Worm (Caenorhabditis elegans) whole organism, young adult: ENCODE measurements around the gene F22E12.1.

ENCODE experiments used
- F10E7.11 ChIP-seq: sonication (generic microtip); optimal IDR thresholded peaks from 2 replicates; lab custom pipeline; 2017; ENCODE audit warnings: mild to moderate bottlenecking, missing genetic modification characterization, moderate library complexity, missing compliant biosample characterization
- F39B2.1 ChIP-seq: fragments of 200-800 bp; sonication (Bioruptor generic); IDR thresholded peaks from 2 replicates; pipeline ENCODE4 v1.3.6; 2022; ENCODE audit warnings: missing genetic modification reagents, missing genetic modification characterization, missing compliant biosample characterization
- F57A8.1 ChIP-seq: fragments of 200-800 bp; sonication (Bioruptor generic); optimal IDR thresholded peaks from 2 replicates; lab custom pipeline; 2018; ENCODE audit warnings: mild to moderate bottlenecking, missing genetic modification characterization, moderate library complexity, missing compliant biosample characterization
- Y79H2A.3 ChIP-seq: fragments of 200-800 bp; sonication (Bioruptor generic); conservative IDR thresholded peaks from 2 replicates; pipeline ENCODE4 v1.3.6; 2022; ENCODE audit warnings: missing genetic modification reagents, missing genetic modification characterization, missing compliant biosample characterization
- ama-1 ChIP-seq, 3 experiments: fragments of 150-350 bp in 1 of 3; sonication (generic microtip) in 2 of 3; optimal IDR thresholded peaks; 2 replicates each; lab custom pipeline; 2014 to 2018; ENCODE audit warnings: missing biosample characterization in 2 of 3, missing genetic modification characterization in 2 of 3, missing genetic modification reagents in 2 of 3
- dox-1 ChIP-seq: fragments of 200-800 bp; sonication (Bioruptor generic); IDR thresholded peaks from 2 replicates; pipeline ENCODE4 v1.3.6; 2022; ENCODE audit warnings: missing genetic modification reagents, missing genetic modification characterization, missing compliant biosample characterization
- hsf-1 ChIP-seq: fragments of 200-800 bp; sonication (Bioruptor generic); IDR thresholded peaks from 2 replicates; pipeline ENCODE4 v1.3.6; 2022; ENCODE audit warnings: missing genetic modification reagents, missing genetic modification characterization, missing compliant biosample characterization
- let-526 ChIP-seq: fragments of 200-800 bp; sonication (Bioruptor generic); IDR thresholded peaks from 2 replicates; pipeline ENCODE4 v1.3.6; 2022; ENCODE audit warnings: missing genetic modification reagents, missing genetic modification characterization, missing compliant biosample characterization
- madf-8 ChIP-seq: fragments of 200-800 bp; sonication (Bioruptor generic); conservative IDR thresholded peaks from 2 replicates; pipeline ENCODE4 v1.3.6; 2022; ENCODE audit warnings: missing genetic modification reagents, missing genetic modification characterization, missing compliant biosample characterization
- mcd-1 ChIP-seq: fragments of 200-800 bp; sonication (Bioruptor generic); IDR thresholded peaks from 2 replicates; pipeline ENCODE4 v1.3.6; 2022; ENCODE audit warnings: missing genetic modification reagents, missing genetic modification characterization, missing compliant biosample characterization
- nfya-1 ChIP-seq: sonication (generic microtip); optimal IDR thresholded peaks from 2 replicates; lab custom pipeline; 2017; ENCODE audit warnings: antibody characterized with exemption, missing compliant biosample characterization, missing genetic modification characterization, borderline replicate concordance; ENCODE audit not compliant: insufficient read depth
- tlf-1 ChIP-seq: fragments of 200-800 bp; sonication (Bioruptor generic); optimal IDR thresholded peaks from 2 replicates; lab custom pipeline; 2018; ENCODE audit warnings: mild to moderate bottlenecking, missing genetic modification characterization, missing compliant biosample characterization

- no peak for TF ChIP-seq dox-1 (GFP tag; lab: Robert Waterston, UW)
- no peak for TF ChIP-seq Y79H2A.3 (GFP tag; lab: Robert Waterston, UW)
- TF ChIP-seq ama-1 (optimal IDR thresholded peaks at IDR 0.05; lab: Kevin White, UChicago), result no peak
- no peak for TF ChIP-seq ama-1 (GFP tag; optimal IDR thresholded peaks at IDR 0.05; lab: Kevin White, UChicago)
- TF ChIP-seq F39B2.1 (GFP tag; lab: Robert Waterston, UW), result no peak
- no peak for TF ChIP-seq mcd-1 (GFP tag; lab: Robert Waterston, UW)
- no peak for TF ChIP-seq madf-8 (GFP tag; lab: Robert Waterston, UW)
- no peak for TF ChIP-seq nfya-1 (tag; lab: Kevin White, UChicago)
- TF ChIP-seq hsf-1 (GFP tag; lab: Robert Waterston, UW), result no peak
- TF ChIP-seq F57A8.1 (GFP tag; lab: Kevin White, UChicago), result no peak
- no peak for TF ChIP-seq F10E7.11 (tag; lab: Kevin White, UChicago)
- TF ChIP-seq let-526 (GFP tag; lab: Robert Waterston, UW), result no peak
- TF ChIP-seq tlf-1 (GFP tag; lab: Kevin White, UChicago), result no peak
Observed at ce11 chrV:10428608-10429007, 28.5 kb downstream of the F22E12.1 start, which contains the start of gene tag-314.
